Worm (Caenorhabditis elegans) whole organism, L2 larva: ENCODE data around the gene W06G6.11.

Source experiments
- R02D3.7 ChIP-seq: fragments of 150-350 bp; optimal IDR thresholded peaks from 2 replicates; lab custom pipeline; 2014; ENCODE audit warnings: missing biosample characterization, missing genetic modification characterization
- elt-1 ChIP-seq: fragments of 150-350 bp; optimal IDR thresholded peaks from 2 replicates; lab custom pipeline; 2014; ENCODE audit warnings: missing biosample characterization, missing genetic modification characterization
- lin-11 ChIP-seq: fragments of 150-350 bp; sonication (generic microtip); optimal IDR thresholded peaks from 2 replicates; lab custom pipeline; 2014; ENCODE audit warnings: missing biosample characterization, missing genetic modification characterization, inconsistent platforms, mixed read lengths
- snpc-4 ChIP-seq: fragments of 150-350 bp; optimal IDR thresholded peaks from 2 replicates; lab custom pipeline; 2014; ENCODE audit warnings: missing biosample characterization, missing genetic modification characterization
- zag-1 ChIP-seq: fragments of 150-350 bp; optimal IDR thresholded peaks from 2 replicates; lab custom pipeline; 2014; ENCODE audit warnings: missing biosample characterization, missing genetic modification characterization

ce11 chrV:16620874-16621273 lies 28.2 kb downstream of the W06G6.11 start, which contains the start of gene Y70C5A.3:
- TF ChIP-seq elt-1 (tag; lab: Kevin White, UChicago) (no peak), R02D3.7 (tag; lab: Kevin White, UChicago) (no peak), zag-1 (tag; lab: Kevin White, UChicago) (no peak), lin-11 (tag; lab: Kevin White, UChicago) (no peak), snpc-4 (tag; lab: Kevin White, UChicago) (no peak)
